Worm (Caenorhabditis elegans) whole organism, L4 larva: ENCODE data around the gene hpo-10.
A peak's percentile ranks its signal among the peaks of the same experiment; 100 is the strongest.

Experiments used
- D1046.2 ChIP-seq: fragments of 200-800 bp; sonication (Bioruptor generic); IDR thresholded peaks from 2 replicates; pipeline ENCODE4 v1.3.6; 2022; ENCODE audit warnings: missing genetic modification characterization, missing compliant biosample characterization
- F37D6.2 ChIP-seq: sonication (generic microtip); optimal IDR thresholded peaks from 2 replicates; lab custom pipeline; 2016; ENCODE audit warnings: mild to moderate bottlenecking, missing genetic modification characterization, missing compliant biosample characterization
- F44E2.7 ChIP-seq: fragments of 200-800 bp; sonication (Bioruptor generic); IDR thresholded peaks from 2 replicates; pipeline ENCODE4 v2.1.2; 2022; ENCODE audit warnings: missing genetic modification characterization, missing compliant biosample characterization
- R02D3.7 ChIP-seq: fragments of 150-350 bp; sonication (generic microtip); optimal IDR thresholded peaks from 3 replicates; lab custom pipeline; 2014; ENCODE audit warnings: missing biosample characterization, missing genetic modification characterization
- T20F7.1 ChIP-seq: fragments of 200-800 bp; sonication (Bioruptor generic); optimal IDR thresholded peaks from 2 replicates; lab custom pipeline; 2018; ENCODE audit warnings: mild to moderate bottlenecking, missing genetic modification characterization, missing compliant biosample characterization
- T26A8.4 ChIP-seq: fragments of 200-800 bp; sonication (Bioruptor generic); IDR thresholded peaks from 2 replicates; pipeline ENCODE4 v1.3.6; 2022; ENCODE audit warnings: missing genetic modification characterization, missing compliant biosample characterization
- Y105C5A.15 ChIP-seq: fragments of 200-800 bp; sonication (Bioruptor generic); IDR thresholded peaks from 2 replicates; pipeline ENCODE4 v1.3.6; 2022; ENCODE audit warnings: missing genetic modification characterization, missing compliant biosample characterization
- ZK546.5 ChIP-seq, 2 experiments: sonication (generic microtip); optimal IDR thresholded peaks; 2 replicates each; lab custom pipeline; 2017; ENCODE audit warnings: missing biosample characterization in 2 of 2, missing genetic modification characterization in 2 of 2
- aha-1 ChIP-seq: fragments of 150-350 bp; peaks from one replicate; lab custom pipeline; 2014; ENCODE audit warnings: missing biosample characterization, missing genetic modification characterization
- aly-2 ChIP-seq: sonication (generic microtip); optimal IDR thresholded peaks from 2 replicates; lab custom pipeline; 2018; ENCODE audit warnings: missing biosample characterization, missing genetic modification characterization
- arid-1 ChIP-seq: fragments of 200-800 bp; sonication (Bioruptor generic); conservative IDR thresholded peaks from 2 replicates; pipeline ENCODE4 v1.3.6; 2022; ENCODE audit warnings: missing genetic modification reagents, missing genetic modification characterization, missing compliant biosample characterization
- attf-4 ChIP-seq: sonication (generic microtip); optimal IDR thresholded peaks from 3 replicates; lab custom pipeline; 2017; ENCODE audit warnings: missing biosample characterization, missing genetic modification characterization
- ceh-20 ChIP-seq: fragments of 200-800 bp; sonication (Bioruptor generic); IDR thresholded peaks from 2 replicates; pipeline ENCODE4 v1.3.6; 2022; ENCODE audit warnings: missing genetic modification reagents, missing genetic modification characterization, missing compliant biosample characterization
- ceh-62 ChIP-seq: sonication (generic microtip); optimal IDR thresholded peaks from 2 replicates; lab custom pipeline; 2017; ENCODE audit warnings: missing biosample characterization, missing genetic modification characterization
- ctbp-1 ChIP-seq: fragments of 200-800 bp; sonication (Bioruptor generic); IDR thresholded peaks from 2 replicates; pipeline ENCODE4 v1.3.6; 2022; ENCODE audit warnings: missing genetic modification reagents, missing genetic modification characterization, missing compliant biosample characterization
- daf-12 ChIP-seq: fragments of 150-350 bp; optimal IDR thresholded peaks from 2 replicates; lab custom pipeline; 2014; ENCODE audit warnings: missing biosample characterization, missing genetic modification reagents, missing genetic modification characterization
- daf-16 ChIP-seq, 3 experiments: sonication (generic microtip); optimal IDR thresholded peaks; 2 replicates each; lab custom pipeline; 2016 to 2017; ENCODE audit warnings: missing genetic modification characterization in 3 of 3, missing genetic modification reagents in 3 of 3, mild to moderate bottlenecking in 2 of 3, missing compliant biosample characterization in 2 of 3, missing biosample characterization in 1 of 3, moderate library complexity in 1 of 3
- daf-8 ChIP-seq: fragments of 200-800 bp; sonication (Bioruptor generic); IDR thresholded peaks from 2 replicates; pipeline ENCODE4 v1.3.6; 2022; ENCODE audit warnings: missing genetic modification characterization, missing compliant biosample characterization
- dmd-9 ChIP-seq: fragments of 200-800 bp; sonication (Bioruptor generic); IDR thresholded peaks from 2 replicates; pipeline ENCODE4 v1.3.6; 2022; ENCODE audit warnings: missing genetic modification reagents, missing genetic modification characterization, missing compliant biosample characterization
- dpl-1 ChIP-seq: fragments of 150-350 bp; optimal IDR thresholded peaks from 2 replicates; lab custom pipeline; 2014; ENCODE audit warnings: missing biosample characterization, missing genetic modification reagents, missing genetic modification characterization
- dve-1 ChIP-seq: sonication (generic microtip); optimal IDR thresholded peaks from 2 replicates; lab custom pipeline; 2017; ENCODE audit warnings: antibody characterized with exemption, mild to moderate bottlenecking, missing genetic modification characterization, missing compliant biosample characterization; ENCODE audit not compliant: insufficient read depth
- egl-43 ChIP-seq: fragments of 200-800 bp; sonication (Bioruptor generic); IDR thresholded peaks from 2 replicates; pipeline ENCODE4 v1.3.6; 2022; ENCODE audit warnings: missing genetic modification reagents, missing genetic modification characterization, missing compliant biosample characterization
- fkh-10 ChIP-seq: fragments of 150-350 bp; optimal IDR thresholded peaks from 2 replicates; lab custom pipeline; 2014; ENCODE audit warnings: missing biosample characterization, missing genetic modification reagents, missing genetic modification characterization
- fos-1 ChIP-seq: fragments of 150-350 bp; optimal IDR thresholded peaks from 2 replicates; lab custom pipeline; 2014; ENCODE audit warnings: missing biosample characterization, missing genetic modification characterization
- hif-1 ChIP-seq, 2 experiments: sonication (generic microtip); optimal IDR thresholded peaks; 2 replicates each; lab custom pipeline; 2016 to 2017; ENCODE audit warnings: missing compliant biosample characterization in 2 of 2, missing genetic modification characterization in 2 of 2, missing genetic modification reagents in 2 of 2, missing genotype in 2 of 2, mild to moderate bottlenecking in 1 of 2
- hlh-30 ChIP-seq: sonication (generic microtip); optimal IDR thresholded peaks from 2 replicates; lab custom pipeline; 2017; ENCODE audit warnings: antibody characterized with exemption, mild to moderate bottlenecking, missing genetic modification characterization, missing compliant biosample characterization; ENCODE audit not compliant: insufficient read depth
- hmg-1.1 ChIP-seq: fragments of 200-800 bp; sonication (Bioruptor generic); IDR thresholded peaks from 2 replicates; pipeline ENCODE4 v1.3.6; 2022; ENCODE audit warnings: missing genetic modification reagents, missing genetic modification characterization, missing compliant biosample characterization
- lin-38 ChIP-seq: fragments of 200-800 bp; sonication (Bioruptor generic); IDR thresholded peaks from 2 replicates; pipeline ENCODE4 v1.3.6; 2022; ENCODE audit warnings: missing genetic modification reagents, missing genetic modification characterization, missing compliant biosample characterization
- lin-39 ChIP-seq: fragments of 150-350 bp; optimal IDR thresholded peaks from 2 replicates; lab custom pipeline; 2014; ENCODE audit warnings: missing biosample characterization, missing genetic modification reagents, missing genetic modification characterization
- madf-5 ChIP-seq, 2 experiments: fragments of 200-800 bp; sonication (Bioruptor generic); IDR thresholded peaks; 2 replicates each; pipeline ENCODE4 v1.3.6; 2022; ENCODE audit warnings: missing compliant biosample characterization in 2 of 2, missing genetic modification characterization in 2 of 2
- mxl-3 ChIP-seq: fragments of 200-800 bp; sonication (Bioruptor generic); optimal IDR thresholded peaks from 2 replicates; lab custom pipeline; 2018; ENCODE audit warnings: mild to moderate bottlenecking, missing genetic modification characterization, missing compliant biosample characterization
- nhr-10 ChIP-seq: fragments of 150-350 bp; optimal IDR thresholded peaks from 2 replicates; lab custom pipeline; 2014; ENCODE audit warnings: missing biosample characterization, missing genetic modification characterization
- nhr-102 ChIP-seq: sonication (generic microtip); optimal IDR thresholded peaks from 2 replicates; lab custom pipeline; 2016; ENCODE audit warnings: mild to moderate bottlenecking, missing genetic modification characterization, moderate library complexity, missing compliant biosample characterization
- nhr-11 ChIP-seq: fragments of 150-350 bp; optimal IDR thresholded peaks from 2 replicates; lab custom pipeline; 2014; ENCODE audit warnings: missing biosample characterization, missing genetic modification characterization
- nhr-111 ChIP-seq: fragments of 200-800 bp; sonication (Bioruptor generic); optimal IDR thresholded peaks from 2 replicates; lab custom pipeline; 2018; ENCODE audit warnings: mild to moderate bottlenecking, missing genetic modification characterization, missing compliant biosample characterization
- nhr-25 ChIP-seq: sonication (generic microtip); optimal IDR thresholded peaks from 2 replicates; lab custom pipeline; 2017; ENCODE audit warnings: missing genetic modification characterization, mild to moderate bottlenecking, missing compliant biosample characterization, antibody characterized with exemption, moderate library complexity, borderline replicate concordance; ENCODE audit not compliant: insufficient read depth
- nhr-28 ChIP-seq: fragments of 150-350 bp; optimal IDR thresholded peaks from 2 replicates; lab custom pipeline; 2014; ENCODE audit warnings: missing biosample characterization, missing genetic modification characterization
- nhr-41 ChIP-seq: fragments of 200-800 bp; sonication (Bioruptor generic); IDR thresholded peaks from 2 replicates; pipeline ENCODE4 v1.3.6; 2022; ENCODE audit warnings: missing genetic modification reagents, missing genetic modification characterization, missing compliant biosample characterization
- nhr-76 ChIP-seq: fragments of 150-350 bp; optimal IDR thresholded peaks from 2 replicates; lab custom pipeline; 2014; ENCODE audit warnings: missing biosample characterization, missing genetic modification characterization
- pha-4 ChIP-seq, 2 experiments: fragments of 150-350 bp in 1 of 2; fragments of 200-800 bp in 1 of 2; sonication (Bioruptor generic) in 1 of 2; IDR thresholded peaks in 1 of 2; optimal IDR thresholded peaks in 1 of 2; 2 replicates each; pipeline versions ENCODE4 v1.3.6 to Lab custom; 2014 to 2022; ENCODE audit warnings: missing genetic modification characterization in 2 of 2, missing genetic modification reagents in 2 of 2, missing biosample characterization in 1 of 2, missing compliant biosample characterization in 1 of 2
- rbr-2 ChIP-seq: sonication (generic microtip); optimal IDR thresholded peaks from 2 replicates; lab custom pipeline; 2016; ENCODE audit warnings: missing genotype, missing genetic modification characterization, missing compliant biosample characterization
- saeg-2 ChIP-seq: fragments of 200-800 bp; sonication (Bioruptor generic); IDR thresholded peaks from 2 replicates; pipeline ENCODE4 v1.3.6; 2022; ENCODE audit warnings: missing genetic modification reagents, missing genetic modification characterization, missing compliant biosample characterization
- spr-3 ChIP-seq: fragments of 200-800 bp; sonication (Bioruptor generic); optimal IDR thresholded peaks from 2 replicates; lab custom pipeline; 2018; ENCODE audit warnings: mild to moderate bottlenecking, missing genetic modification characterization, missing compliant biosample characterization
- tag-97 ChIP-seq: fragments of 200-800 bp; sonication (Bioruptor generic); IDR thresholded peaks from 2 replicates; pipeline ENCODE4 v1.3.6; 2022; ENCODE audit warnings: missing genetic modification characterization, missing compliant biosample characterization
- zag-1 ChIP-seq: fragments of 150-350 bp; optimal IDR thresholded peaks from 2 replicates; lab custom pipeline; 2014; ENCODE audit warnings: missing biosample characterization, missing genetic modification characterization
- ztf-11 ChIP-seq: fragments of 150-350 bp; optimal IDR thresholded peaks from 2 replicates; lab custom pipeline; 2014; ENCODE audit warnings: missing biosample characterization, missing genetic modification characterization
- ztf-7 ChIP-seq: fragments of 150-350 bp; optimal IDR thresholded peaks from 2 replicates; lab custom pipeline; 2014; ENCODE audit warnings: missing biosample characterization, missing genetic modification characterization

The hpo-10 gene

DNA sequence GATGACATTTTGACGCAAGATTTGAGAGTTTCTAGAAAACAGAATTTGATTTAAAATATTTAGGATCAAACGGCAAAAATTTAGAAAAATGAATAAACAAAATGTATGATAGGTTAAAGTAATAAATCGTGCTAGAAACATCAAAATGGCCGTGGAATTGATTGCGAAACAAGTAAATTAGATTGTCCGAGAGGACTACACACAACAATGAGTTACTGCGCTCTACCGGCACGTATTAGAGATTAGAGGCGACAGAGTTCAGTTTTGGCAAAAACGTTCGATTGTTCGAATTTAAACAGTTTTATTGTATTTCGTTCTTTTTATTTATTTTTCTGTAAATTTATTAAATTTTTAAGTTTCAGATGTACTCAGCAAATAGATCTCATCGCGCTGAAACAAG lies 46.4 kb downstream of the hpo-10 start, which contains the start of the genes dnc-2 and bcl-7 (continued):
- TF ChIP-seq nhr-111 (GFP tag; lab: Kevin White, UChicago), result no peak
- no peak for TF ChIP-seq attf-4 (tag; lab: Kevin White, UChicago)
- no peak for TF ChIP-seq egl-43 (GFP tag; lab: Robert Waterston, UW)
- peak in 1 of 2 experiments; percentile 28 for TF ChIP-seq hif-1 (tag; optimal IDR thresholded peaks at IDR 0.05; lab: Kevin White, UChicago)
- TF ChIP-seq ztf-7 (tag; lab: Kevin White, UChicago), result no peak
- no peak for TF ChIP-seq nhr-25 (tag; lab: Kevin White, UChicago)
- TF ChIP-seq mxl-3 (GFP tag; lab: Kevin White, UChicago), result no peak
- TF ChIP-seq lin-38 (GFP tag; lab: Robert Waterston, UW), result peak; percentile 88
- TF ChIP-seq F37D6.2, result no peak
- peak; percentile 23 for TF ChIP-seq T20F7.1 (GFP tag; lab: Kevin White, UChicago)
- no peak for TF ChIP-seq zag-1 (tag; lab: Kevin White, UChicago)
- no peak for TF ChIP-seq ZK546.5 (tag; optimal IDR thresholded peaks at IDR 0.05; lab: Kevin White, UChicago)
- no peak for TF ChIP-seq spr-3 (GFP tag; lab: Kevin White, UChicago)
- TF ChIP-seq ceh-62 (tag; lab: Kevin White, UChicago), result no peak
- TF ChIP-seq aha-1 (tag; lab: Kevin White, UChicago), result peak; percentile 9
- no peak for TF ChIP-seq aly-2 (tag; lab: Kevin White, UChicago)
- TF ChIP-seq arid-1 (GFP tag; lab: Robert Waterston, UW), result no peak
- peak; percentile 37 for TF ChIP-seq dve-1 (tag; lab: Kevin White, UChicago)
- TF ChIP-seq R02D3.7 (tag; lab: Kevin White, UChicago), result no peak
- no peak for TF ChIP-seq nhr-102
- no peak for TF ChIP-seq dmd-9 (GFP tag; lab: Robert Waterston, UW)
- TF ChIP-seq dpl-1, result peak; percentile 65
- TF ChIP-seq nhr-28 (tag; lab: Kevin White, UChicago), result no peak
- TF ChIP-seq ceh-20 (GFP tag; lab: Robert Waterston, UW), result no peak
- TF ChIP-seq tag-97 (GFP tag; lab: Robert Waterston, UW), result no peak
- TF ChIP-seq nhr-41, result no peak
- TF ChIP-seq F44E2.7 (GFP tag; lab: Robert Waterston, UW), result no peak
- TF ChIP-seq nhr-76 (tag; lab: Kevin White, UChicago), result no peak
- no peak for TF ChIP-seq nhr-10 (tag; lab: Kevin White, UChicago)
- no peak for TF ChIP-seq daf-8 (GFP tag; lab: Robert Waterston, UW)
- TF ChIP-seq fos-1 (tag; lab: Kevin White, UChicago), result no peak
- no peak for TF ChIP-seq Y105C5A.15 (GFP tag; lab: Robert Waterston, UW)
- no peak for TF ChIP-seq ctbp-1 (GFP tag; lab: Robert Waterston, UW)
- no peak for TF ChIP-seq daf-12 (tag; lab: Kevin White, UChicago)
- TF ChIP-seq T26A8.4 (GFP tag; lab: Robert Waterston, UW), result no peak
- TF ChIP-seq saeg-2 (GFP tag; lab: Robert Waterston, UW), result no peak
- no peak for TF ChIP-seq fkh-10 (GFP tag; lab: Kevin White, UChicago)
- no peak for TF ChIP-seq pha-4 (GFP tag; IDR thresholded peaks at IDR 0.05; lab: Robert Waterston, UW)
- peak; percentile 51 for TF ChIP-seq pha-4 (tag; optimal IDR thresholded peaks at IDR 0.05; lab: Kevin White, UChicago)
- no peak for TF ChIP-seq ztf-11 (tag; lab: Kevin White, UChicago)
- no peak for TF ChIP-seq D1046.2
- no peak for TF ChIP-seq daf-16 (GFP tag; optimal IDR thresholded peaks at IDR 0.05; lab: Kevin White, UChicago)
- TF ChIP-seq daf-16 (tag; optimal IDR thresholded peaks at IDR 0.05; lab: Kevin White, UChicago), result peak; percentile 31
- TF ChIP-seq rbr-2 (tag; lab: Kevin White, UChicago), result peak; percentile 38
- TF ChIP-seq hmg-1.1 (GFP tag; lab: Robert Waterston, UW), result 0 out of 2 replicates have a peak, but pooled peaks have one; percentile 6
- TF ChIP-seq hlh-30 (tag; lab: Kevin White, UChicago), result no peak
- no peak for TF ChIP-seq nhr-11
- TF ChIP-seq madf-5 (GFP tag; IDR thresholded peaks at IDR 0.05; lab: Robert Waterston, UW), result no peak
- TF ChIP-seq lin-39, result no peak
